Worm (Caenorhabditis elegans) whole organism, L4 larva: ENCODE data around the gene skr-19.
A peak's percentile ranks its signal among the peaks of the same experiment; 100 is the strongest.
"Not testable (repeated sequence)": the region's sequence is repeated elsewhere in the genome, so short reads cannot be mapped to it uniquely, and the experiment has no call there.

ENCODE experiments used
- T20F7.1 ChIP-seq: fragments of 200-800 bp; sonication (Bioruptor generic); optimal IDR thresholded peaks from 2 replicates; lab custom pipeline; 2018; ENCODE audit warnings: mild to moderate bottlenecking, missing genetic modification characterization, missing compliant biosample characterization
- aly-2 ChIP-seq: sonication (generic microtip); optimal IDR thresholded peaks from 2 replicates; lab custom pipeline; 2018; ENCODE audit warnings: missing biosample characterization, missing genetic modification characterization
- ceh-20 ChIP-seq: fragments of 200-800 bp; sonication (Bioruptor generic); IDR thresholded peaks from 2 replicates; pipeline ENCODE4 v1.3.6; 2022; ENCODE audit warnings: missing genetic modification reagents, missing genetic modification characterization, missing compliant biosample characterization
- ces-1 ChIP-seq: fragments of 150-350 bp; sonication (generic microtip); optimal IDR thresholded peaks from 4 replicates; lab custom pipeline; 2014; ENCODE audit warnings: missing biosample characterization, missing genetic modification reagents, missing genetic modification characterization
- daf-12 ChIP-seq: fragments of 150-350 bp; optimal IDR thresholded peaks from 2 replicates; lab custom pipeline; 2014; ENCODE audit warnings: missing biosample characterization, missing genetic modification reagents, missing genetic modification characterization
- duxl-1 ChIP-seq: sonication (generic microtip); optimal IDR thresholded peaks from 2 replicates; lab custom pipeline; 2016; ENCODE audit warnings: mild to moderate bottlenecking, missing genetic modification characterization, moderate library complexity, missing compliant biosample characterization; ENCODE audit not compliant: poor library complexity
- egl-27 ChIP-seq: sonication (generic microtip); optimal IDR thresholded peaks from 3 replicates; lab custom pipeline; 2017; ENCODE audit warnings: missing biosample characterization, missing genetic modification reagents, missing genetic modification characterization
- fos-1 ChIP-seq: fragments of 150-350 bp; optimal IDR thresholded peaks from 2 replicates; lab custom pipeline; 2014; ENCODE audit warnings: missing biosample characterization, missing genetic modification characterization
- lin-39 ChIP-seq: fragments of 150-350 bp; optimal IDR thresholded peaks from 2 replicates; lab custom pipeline; 2014; ENCODE audit warnings: missing biosample characterization, missing genetic modification reagents, missing genetic modification characterization
- nhr-6 ChIP-seq: fragments of 150-350 bp; optimal IDR thresholded peaks from 2 replicates; lab custom pipeline; 2014; ENCODE audit warnings: missing biosample characterization, missing genetic modification characterization
- pha-4 ChIP-seq, 2 experiments: fragments of 150-350 bp in 1 of 2; fragments of 200-800 bp in 1 of 2; sonication (Bioruptor generic) in 1 of 2; IDR thresholded peaks in 1 of 2; optimal IDR thresholded peaks in 1 of 2; 2 replicates each; pipeline versions ENCODE4 v1.3.6 to Lab custom; 2014 to 2022; ENCODE audit warnings: missing genetic modification characterization in 2 of 2, missing genetic modification reagents in 2 of 2, missing biosample characterization in 1 of 2, missing compliant biosample characterization in 1 of 2
- pqm-1 ChIP-seq: sonication (generic microtip); optimal IDR thresholded peaks from 2 replicates; lab custom pipeline; 2017; ENCODE audit warnings: missing biosample characterization, missing genetic modification characterization
- set-16 ChIP-seq: fragments of 200-800 bp; sonication (Bioruptor generic); IDR thresholded peaks from 2 replicates; pipeline ENCODE4 v1.3.6; 2022; ENCODE audit warnings: missing genetic modification reagents, missing genetic modification characterization, missing compliant biosample characterization
- unc-62 ChIP-seq, 3 experiments: fragments of 150-350 bp in 1 of 3; sonication (generic microtip); optimal IDR thresholded peaks in 2 of 3; peaks in 1 of 3; 1 replicate in 1 of 3; 2 replicates in 2 of 3; lab custom pipeline; 2014 to 2017; ENCODE audit warnings: missing biosample characterization in 3 of 3, missing genetic modification characterization in 3 of 3, missing genetic modification reagents in 3 of 3, missing genotype in 1 of 3

- not testable (repeated sequence) for TF ChIP-seq unc-62 (GFP tag; optimal IDR thresholded peaks at IDR 0.05 in 1 of 2; lab: Kevin White, UChicago); unc-62 (tag; optimal IDR thresholded peaks at IDR 0.05; lab: Kevin White, UChicago); nhr-6 (tag; lab: Kevin White, UChicago); ces-1 (GFP tag; lab: Kevin White, UChicago); set-16 (GFP tag; lab: Robert Waterston, UW); T20F7.1 (GFP tag; lab: Kevin White, UChicago); aly-2 (tag; lab: Kevin White, UChicago); daf-12 (tag; lab: Kevin White, UChicago); lin-39; egl-27 (tag; lab: Kevin White, UChicago); fos-1 (tag; lab: Kevin White, UChicago); ceh-20 (GFP tag; lab: Robert Waterston, UW); duxl-1; pha-4 (tag; optimal IDR thresholded peaks at IDR 0.05; lab: Kevin White, UChicago)
- TF ChIP-seq pqm-1 (tag; lab: Kevin White, UChicago): peak; percentile 4
- TF ChIP-seq pha-4 (GFP tag; IDR thresholded peaks at IDR 0.05; lab: Robert Waterston, UW): peak; percentile 57; the same call in 1 of the 2 replicates
Measured at ce11 chrX:13261037-13261592, 36.6 kb upstream of the skr-19 start.
